Worm (Caenorhabditis elegans) whole organism, midembryonic: ENCODE data around the gene ceph-41.

Experiments used
- T22C8.4 ChIP-seq: fragments of 200-800 bp; sonication (Bioruptor generic); IDR thresholded peaks from 2 replicates; pipeline ENCODE4 v1.3.6; 2022; ENCODE audit warnings: missing genetic modification characterization, missing compliant biosample characterization
- cog-1 ChIP-seq: sonication (generic microtip); optimal IDR thresholded peaks from 2 replicates; lab custom pipeline; 2016; ENCODE audit warnings: missing genetic modification characterization, missing compliant biosample characterization
- flt-1 ChIP-seq: fragments of 200-800 bp; sonication (Bioruptor generic); IDR thresholded peaks from 2 replicates; pipeline ENCODE4 v1.3.6; 2022; ENCODE audit warnings: missing genetic modification characterization, missing compliant biosample characterization
- klf-2 ChIP-seq: fragments of 200-800 bp; sonication (Bioruptor generic); conservative IDR thresholded peaks from 2 replicates; pipeline ENCODE4 v1.3.6; 2022; ENCODE audit warnings: missing genetic modification reagents, missing genetic modification characterization, missing compliant biosample characterization
- med-1 ChIP-seq: sonication (generic microtip); optimal IDR thresholded peaks from 2 replicates; lab custom pipeline; 2017; ENCODE audit warnings: missing genetic modification characterization, mild to moderate bottlenecking, missing compliant biosample characterization, antibody characterized with exemption, missing genetic modification reagents; ENCODE audit not compliant: insufficient read depth
- ref-1 ChIP-seq: fragments of 200-800 bp; sonication (Bioruptor generic); conservative IDR thresholded peaks from 2 replicates; pipeline ENCODE4 v1.3.6; 2022; ENCODE audit warnings: missing genetic modification reagents, missing genetic modification characterization, missing compliant biosample characterization
- tab-1 ChIP-seq: fragments of 200-800 bp; sonication (Bioruptor generic); IDR thresholded peaks from 2 replicates; pipeline ENCODE4 v1.3.6; 2022; ENCODE audit warnings: missing genetic modification characterization, missing compliant biosample characterization
- ztf-23 ChIP-seq: fragments of 200-800 bp; sonication (Bioruptor generic); IDR thresholded peaks from 2 replicates; pipeline ENCODE4 v1.3.6; 2022; ENCODE audit warnings: missing genetic modification reagents, missing genetic modification characterization, missing compliant biosample characterization
- ztf-29 ChIP-seq: fragments of 200-800 bp; sonication (Bioruptor generic); IDR thresholded peaks from 2 replicates; pipeline ENCODE4 v1.3.6; 2022; ENCODE audit warnings: missing genetic modification reagents, missing genetic modification characterization, missing compliant biosample characterization

Gene ceph-41

DNA sequence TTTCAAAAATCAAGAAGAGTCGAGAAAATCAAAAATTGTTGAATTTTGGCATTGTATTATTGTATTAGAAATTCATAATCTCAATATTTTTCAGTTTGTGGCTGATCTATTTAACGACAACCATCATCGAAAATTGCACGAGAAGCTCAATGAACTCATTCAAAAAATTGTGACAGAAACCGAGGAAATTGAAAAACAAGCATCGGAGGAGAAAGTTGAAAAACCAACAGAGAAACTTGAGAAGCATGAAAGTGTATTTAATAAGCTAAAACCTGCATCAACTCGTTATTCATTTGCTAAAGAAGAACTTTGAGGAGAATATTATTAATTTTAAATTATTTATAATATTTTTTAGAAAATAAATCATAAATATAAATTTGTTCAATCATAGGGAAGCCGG, at the start of gene ceph-41:
TSS of gene ceph-41 (plus strand) at position 301 of the 400 bp plus-strand sequence.
- TF ChIP-seq tab-1 (GFP tag; lab: Robert Waterston, UW) (no peak), klf-2 (GFP tag; lab: Robert Waterston, UW) (no peak), ztf-23 (GFP tag; lab: Robert Waterston, UW) (no peak), cog-1 (no peak), T22C8.4 (no peak), ref-1 (GFP tag; lab: Robert Waterston, UW) (no peak), ztf-29 (GFP tag; lab: Robert Waterston, UW) (no peak)

DNA sequence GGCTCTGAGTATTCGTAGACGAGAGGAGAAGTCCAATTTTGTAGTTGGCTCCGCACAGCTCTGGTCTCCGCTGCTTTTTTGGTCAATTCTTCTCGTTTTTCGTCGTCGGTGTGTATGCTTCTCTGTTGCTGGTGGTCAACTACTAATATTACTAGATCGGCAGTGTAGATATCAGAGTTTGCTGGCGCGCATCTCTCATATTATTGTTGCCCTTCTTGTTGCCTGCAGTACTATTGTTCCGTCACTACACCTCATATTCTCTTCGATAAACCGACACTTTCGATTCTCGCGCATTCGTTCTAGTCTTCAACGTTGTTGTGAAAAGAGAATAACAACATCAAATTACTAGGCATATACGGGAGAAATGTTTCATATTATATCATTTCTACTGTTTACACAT, 46.8 kb upstream of the ceph-41 start:
- no peak for TF ChIP-seq tab-1 (GFP tag; lab: Robert Waterston, UW)

DNA sequence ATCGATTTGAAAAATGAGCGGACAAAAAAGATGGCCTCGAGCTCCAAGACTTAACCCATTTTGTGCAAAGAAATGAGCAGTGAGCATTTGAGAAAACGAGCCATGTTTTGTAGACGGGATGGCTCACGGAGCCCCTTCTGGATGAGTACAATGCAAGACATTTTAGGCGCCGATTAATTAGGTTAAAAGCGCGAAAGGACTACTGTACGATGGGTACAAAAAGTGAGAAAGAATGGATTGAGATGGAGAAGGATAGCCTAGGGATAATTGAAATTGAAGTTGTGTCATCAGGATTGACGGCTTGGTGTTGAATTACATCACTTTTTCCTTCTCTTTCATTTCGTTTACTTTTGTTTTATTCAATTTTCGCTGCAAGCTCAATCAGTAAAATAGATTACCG, 46.2 kb upstream of the ceph-41 start:
- TF ChIP-seq med-1 (no peak), ref-1 (GFP tag; lab: Robert Waterston, UW) (no peak)

DNA sequence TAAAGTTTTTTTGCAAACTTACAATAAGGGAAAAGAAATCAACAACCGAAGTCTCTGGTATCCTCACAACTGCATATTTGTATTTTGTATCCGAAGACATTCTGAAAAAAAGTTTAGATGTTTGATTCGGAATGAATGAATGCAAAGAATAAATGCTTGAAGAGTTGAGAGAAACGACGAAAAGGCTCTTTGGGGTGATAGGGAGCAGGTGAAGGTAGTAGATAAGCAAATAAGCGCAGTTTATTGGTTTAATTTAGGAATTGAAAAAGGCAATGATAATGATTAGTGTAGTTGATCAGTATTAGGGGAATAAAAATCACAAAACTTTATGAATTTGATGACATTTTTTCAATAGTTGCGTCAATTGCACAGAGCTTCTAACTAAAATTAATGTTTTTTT, 40.5 kb upstream of the ceph-41 start, which contains the start of gene nsy-7:
TSS of gene nsy-7 (minus strand) at position 101 of the 400 bp plus-strand sequence.
- no peak for TF ChIP-seq med-1
- TF ChIP-seq cog-1: no peak
- no peak for TF ChIP-seq flt-1 (GFP tag; lab: Robert Waterston, UW)
- TF ChIP-seq T22C8.4: no peak
- TF ChIP-seq tab-1 (GFP tag; lab: Robert Waterston, UW): no peak
- TF ChIP-seq ref-1 (GFP tag; lab: Robert Waterston, UW): no peak
- TF ChIP-seq klf-2 (GFP tag; lab: Robert Waterston, UW): no peak
- TF ChIP-seq ztf-29 (GFP tag; lab: Robert Waterston, UW): no peak
- TF ChIP-seq ztf-23 (GFP tag; lab: Robert Waterston, UW): no peak

DNA sequence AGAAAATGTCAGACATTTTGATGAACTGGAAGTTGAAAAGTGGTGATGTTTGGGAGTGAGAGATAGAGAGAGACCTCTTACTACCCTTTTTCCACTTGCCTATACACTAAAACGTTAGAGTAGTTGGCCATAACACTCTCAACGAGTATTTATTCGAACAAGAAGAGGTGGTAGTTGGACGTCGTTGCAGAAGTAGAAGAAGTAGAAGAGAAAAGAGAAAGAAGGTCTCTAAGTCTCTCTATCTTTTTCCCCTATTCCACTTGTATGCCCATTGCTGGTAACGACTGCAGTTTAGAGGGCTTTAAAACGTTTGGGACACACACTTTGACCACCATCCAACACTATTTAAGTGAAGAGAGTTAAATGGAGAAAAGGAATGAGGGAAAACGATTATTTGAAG, 35.5 kb upstream of the ceph-41 start:
- TF ChIP-seq ztf-29 (GFP tag; lab: Robert Waterston, UW) (no peak), ref-1 (GFP tag; lab: Robert Waterston, UW) (no peak), cog-1 (no peak)

DNA sequence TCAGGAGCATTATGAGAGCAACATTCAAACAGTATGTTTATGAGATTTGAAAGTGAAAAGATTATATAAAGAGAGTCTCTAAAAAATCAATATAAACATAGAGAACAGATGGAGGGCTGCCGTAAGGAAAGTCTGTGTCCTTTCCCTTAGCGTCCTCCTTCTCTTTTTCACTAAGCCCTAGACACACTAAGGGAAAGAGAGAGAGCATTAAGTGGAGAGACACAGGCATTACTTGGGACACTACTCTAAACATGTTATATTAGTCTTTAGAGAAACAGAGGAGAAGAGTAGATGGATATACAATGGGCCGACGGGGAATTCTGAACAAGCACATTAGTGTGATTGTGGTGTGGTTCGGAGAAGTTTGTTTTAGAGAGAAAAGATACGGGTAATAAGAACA, 30.6 kb upstream of the ceph-41 start:
- no peak for TF ChIP-seq ref-1 (GFP tag; lab: Robert Waterston, UW)
- TF ChIP-seq klf-2 (GFP tag; lab: Robert Waterston, UW): no peak

DNA sequence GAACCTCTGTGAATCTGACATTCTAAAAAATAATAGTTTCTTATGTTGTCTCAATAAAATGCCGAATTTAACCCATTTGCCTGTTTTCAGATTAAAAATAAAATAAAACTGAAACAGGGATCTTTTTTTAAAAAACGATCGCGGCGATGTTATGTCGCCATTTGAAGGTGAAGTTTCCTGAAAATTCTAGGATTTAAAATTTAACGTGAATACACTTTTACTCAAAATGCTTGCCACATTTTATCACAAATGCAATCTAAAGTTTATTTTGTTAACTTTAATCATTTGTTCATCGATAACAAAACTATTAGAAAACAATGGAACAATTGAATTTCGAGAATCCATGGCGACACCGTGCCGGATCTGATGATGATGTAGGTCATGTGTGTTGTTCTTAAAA, 27.4 kb upstream of the ceph-41 start, which contains the start of gene Y42H9AR.2:
TSS of gene Y42H9AR.2 (plus strand) at position 301 of the 400 bp plus-strand sequence.
- TF ChIP-seq tab-1 (GFP tag; lab: Robert Waterston, UW) (no peak), cog-1 (no peak), flt-1 (GFP tag; lab: Robert Waterston, UW) (no peak), klf-2 (GFP tag; lab: Robert Waterston, UW) (no peak), ztf-23 (GFP tag; lab: Robert Waterston, UW) (no peak), ref-1 (GFP tag; lab: Robert Waterston, UW) (no peak), med-1 (no peak), T22C8.4 (no peak), ztf-29 (GFP tag; lab: Robert Waterston, UW) (no peak)

DNA sequence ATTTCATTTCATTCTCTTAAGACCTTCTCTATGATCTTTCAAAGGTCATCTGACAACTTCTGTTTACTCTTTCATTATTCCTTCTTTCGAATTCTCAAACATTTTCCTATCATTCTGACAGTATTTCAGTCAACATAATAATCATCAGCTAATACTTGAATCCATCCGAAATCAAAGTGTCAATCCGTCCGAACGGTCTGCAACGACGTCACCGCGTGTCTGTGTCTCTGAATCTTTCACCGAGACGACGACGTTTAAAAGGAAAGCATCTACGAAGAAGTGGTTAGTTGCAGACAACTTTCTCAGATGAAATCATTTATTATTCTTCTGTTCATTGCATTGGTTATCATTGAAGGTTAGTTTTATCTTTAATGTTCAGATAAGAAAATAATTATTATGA, 24.8 kb upstream of the ceph-41 start, which contains the start of gene Y42H9AR.5:
TSS of gene Y42H9AR.5 (plus strand) at position 301 of the 400 bp plus-strand sequence.
- TF ChIP-seq ztf-29 (GFP tag; lab: Robert Waterston, UW) (no peak), ref-1 (GFP tag; lab: Robert Waterston, UW) (no peak), med-1 (no peak), flt-1 (GFP tag; lab: Robert Waterston, UW) (no peak), klf-2 (GFP tag; lab: Robert Waterston, UW) (no peak), T22C8.4 (no peak), ztf-23 (GFP tag; lab: Robert Waterston, UW) (no peak), cog-1 (no peak), tab-1 (GFP tag; lab: Robert Waterston, UW) (no peak)

DNA sequence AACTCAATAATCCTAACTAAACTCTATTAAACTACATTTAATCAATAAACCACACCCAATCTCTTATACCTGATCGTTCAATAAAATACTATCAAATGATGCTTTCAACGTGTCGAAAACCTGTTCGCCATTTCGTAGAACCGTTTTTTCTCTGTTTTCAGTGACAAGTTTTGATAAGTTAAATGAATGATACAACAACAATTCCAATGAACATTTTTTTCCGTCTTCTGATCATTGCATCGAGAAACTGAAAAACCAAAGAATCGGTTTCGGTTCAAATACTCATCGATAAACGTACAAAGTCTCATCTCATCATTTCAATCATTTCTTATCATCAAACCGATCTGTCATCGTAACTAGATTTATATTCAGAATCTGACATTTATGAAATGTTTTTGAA, 23.8 kb upstream of the ceph-41 start:
- TF ChIP-seq T22C8.4: no peak
- no peak for TF ChIP-seq tab-1 (GFP tag; lab: Robert Waterston, UW)
- no peak for TF ChIP-seq ztf-23 (GFP tag; lab: Robert Waterston, UW)
- no peak for TF ChIP-seq flt-1 (GFP tag; lab: Robert Waterston, UW)
- no peak for TF ChIP-seq med-1
- TF ChIP-seq ztf-29 (GFP tag; lab: Robert Waterston, UW): no peak
- TF ChIP-seq cog-1: no peak
- TF ChIP-seq ref-1 (GFP tag; lab: Robert Waterston, UW): no peak
- TF ChIP-seq klf-2 (GFP tag; lab: Robert Waterston, UW): no peak

DNA sequence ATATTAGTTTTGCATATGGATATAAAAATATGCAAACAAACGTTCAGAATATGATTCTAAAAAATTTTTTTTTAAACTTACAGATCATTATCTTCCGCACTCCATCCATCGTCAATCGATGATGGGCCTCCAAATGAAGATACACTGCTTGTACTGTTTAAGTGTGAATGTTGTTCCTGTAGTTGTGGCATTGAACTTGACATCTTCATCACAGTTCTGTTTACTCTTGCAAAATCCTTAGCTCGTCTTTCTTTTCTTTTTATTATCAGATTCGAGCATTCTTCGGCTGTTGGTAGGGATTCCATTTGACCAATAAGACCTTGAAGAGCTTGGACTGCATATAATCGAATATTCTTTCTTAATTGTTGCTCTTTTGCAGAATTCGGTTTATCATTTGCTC, 21.9 kb upstream of the ceph-41 start:
- no peak for TF ChIP-seq ztf-29 (GFP tag; lab: Robert Waterston, UW)
- no peak for TF ChIP-seq klf-2 (GFP tag; lab: Robert Waterston, UW)
- no peak for TF ChIP-seq T22C8.4
- no peak for TF ChIP-seq cog-1
- no peak for TF ChIP-seq ref-1 (GFP tag; lab: Robert Waterston, UW)
- no peak for TF ChIP-seq med-1
- TF ChIP-seq tab-1 (GFP tag; lab: Robert Waterston, UW): no peak
- TF ChIP-seq flt-1 (GFP tag; lab: Robert Waterston, UW): no peak
- no peak for TF ChIP-seq ztf-23 (GFP tag; lab: Robert Waterston, UW)

DNA sequence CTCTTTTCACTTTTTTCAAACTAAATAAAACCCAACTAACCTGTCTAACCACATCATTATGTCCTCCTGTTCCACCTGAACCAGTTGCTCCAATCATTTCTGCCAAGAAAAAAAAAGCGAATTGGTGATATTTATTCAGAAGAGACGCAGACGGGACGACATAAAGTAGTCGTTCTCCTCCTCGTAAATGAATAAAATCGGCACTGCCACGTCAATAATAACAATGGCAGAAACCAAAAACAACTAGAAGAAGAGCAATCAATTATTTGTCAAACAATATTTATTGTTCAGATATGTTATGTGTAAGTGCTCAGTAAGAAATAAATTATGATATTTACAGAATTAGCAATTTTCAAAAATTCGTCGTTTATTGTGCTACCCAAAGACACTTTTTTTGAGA, 19.5 kb upstream of the ceph-41 start, which contains the start of gene rabs-5:
TSS of gene rabs-5 (minus strand) at position 101 of the 400 bp plus-strand sequence.
- no peak for TF ChIP-seq klf-2 (GFP tag; lab: Robert Waterston, UW)
- TF ChIP-seq ztf-23 (GFP tag; lab: Robert Waterston, UW): no peak
- TF ChIP-seq cog-1: no peak
- no peak for TF ChIP-seq tab-1 (GFP tag; lab: Robert Waterston, UW)
- TF ChIP-seq ztf-29 (GFP tag; lab: Robert Waterston, UW): no peak
- TF ChIP-seq ref-1 (GFP tag; lab: Robert Waterston, UW): no peak
- TF ChIP-seq med-1: no peak
- no peak for TF ChIP-seq T22C8.4
- TF ChIP-seq flt-1 (GFP tag; lab: Robert Waterston, UW): no peak
